Fruit fly (Drosophila melanogaster) ovary, adult (tissue): ENCODE measurements around the gene CanA1.

Experiments used
- CG17801 ChIP-seq: fragments of 200-800 bp; optimal IDR thresholded peaks from 2 replicates; lab custom pipeline; 2019; ENCODE audit warnings: missing biosample characterization, mild to moderate bottlenecking, missing genetic modification characterization, moderate library complexity; ENCODE audit not compliant: partially characterized antibody

Gene CanA1

dm6 chr3R:31038473-31039424 lies at the start of gene CanA1:
Gene CanA1, plus strand, starts transcription at chr3R:31039374.
- TF ChIP-seq CG17801 (GFP tag; lab: Kevin White, UChicago): no peak

dm6 chr3R:30989948-30990347 lies 49.2 kb upstream of the CanA1 start, which contains the start of gene CG31008:
Gene CG31008, minus strand, starts transcription at chr3R:30990006.
- no peak for TF ChIP-seq CG17801 (GFP tag; lab: Kevin White, UChicago)

dm6 chr3R:30992357-30992756 lies 46.8 kb upstream of the CanA1 start, which contains the start of gene CG31007:
Gene CG31007, minus strand, starts transcription at chr3R:30992457.
- TF ChIP-seq CG17801 (GFP tag; lab: Kevin White, UChicago): no peak

dm6 chr3R:31006599-31006998 lies 32.6 kb upstream of the CanA1 start:
- no peak for TF ChIP-seq CG17801 (GFP tag; lab: Kevin White, UChicago)

dm6 chr3R:31010086-31010485 lies 29.1 kb upstream of the CanA1 start:
- no peak for TF ChIP-seq CG17801 (GFP tag; lab: Kevin White, UChicago)

- TF ChIP-seq CG17801 (GFP tag; lab: Kevin White, UChicago): no peak
Observed at dm6 chr3R:31016715-31017114, 22.5 kb upstream of the CanA1 start, which contains the start of gene 5-HT7. Gene 5-HT7, minus strand, starts transcription at chr3R:31016875.

- TF ChIP-seq CG17801 (GFP tag; lab: Kevin White, UChicago): no peak
Observed at dm6 chr3R:31019662-31020061, 19.5 kb upstream of the CanA1 start.

dm6 chr3R:31020762-31021161 lies 18.4 kb upstream of the CanA1 start:
- no peak for TF ChIP-seq CG17801 (GFP tag; lab: Kevin White, UChicago)

dm6 chr3R:31035046-31035445 lies 4.1 kb upstream of the CanA1 start, which contains the start of gene CG33773:
Gene CG33773, plus strand, starts transcription at chr3R:31035346.
- no peak for TF ChIP-seq CG17801 (GFP tag; lab: Kevin White, UChicago)

- TF ChIP-seq CG17801 (GFP tag; lab: Kevin White, UChicago): no peak
Observed at dm6 chr3R:31045005-31045404, 5.8 kb downstream of the CanA1 start, which contains the start of gene CG33920. Gene CG33920, minus strand, starts transcription at chr3R:31045105.

- TF ChIP-seq CG17801 (GFP tag; lab: Kevin White, UChicago): no peak
Observed at dm6 chr3R:31048629-31049028, 9.5 kb downstream of the CanA1 start, which contains the start of gene Alp4. Gene Alp4, plus strand, starts transcription at chr3R:31048929.

dm6 chr3R:31053784-31054221 lies 14.6 kb downstream of the CanA1 start, which contains the start of gene Chchd3:
Gene Chchd3, minus strand, starts transcription at chr3R:31053915.
- TF ChIP-seq CG17801 (GFP tag; lab: Kevin White, UChicago): no peak

- TF ChIP-seq CG17801 (GFP tag; lab: Kevin White, UChicago): peak; percentile 91
Observed at dm6 chr3R:31059036-31059806, 20.0 kb downstream of the CanA1 start.

- no peak for TF ChIP-seq CG17801 (GFP tag; lab: Kevin White, UChicago)
Observed at dm6 chr3R:31059807-31060707, 20.9 kb downstream of the CanA1 start.
